Worm (Caenorhabditis elegans) whole organism, early embryonic: ENCODE data around the gene Y97E10AR.4.

Source experiments
- F13C5.2 ChIP-seq: sonication (generic microtip); optimal IDR thresholded peaks from 2 replicates; lab custom pipeline; 2017; ENCODE audit warnings: mild to moderate bottlenecking, missing genetic modification characterization, inconsistent platforms, missing compliant biosample characterization
- aly-1 ChIP-seq: sonication (generic microtip); optimal IDR thresholded peaks from 2 replicates; lab custom pipeline; 2016; ENCODE audit warnings: missing genetic modification characterization, missing compliant biosample characterization
- ama-1 ChIP-seq: fragments of 150-350 bp; optimal IDR thresholded peaks from 2 replicates; lab custom pipeline; 2014
- ceh-13 ChIP-seq: fragments of 200-800 bp; sonication (Bioruptor generic); optimal IDR thresholded peaks from 2 replicates; lab custom pipeline; 2018; ENCODE audit warnings: mild to moderate bottlenecking, missing genetic modification characterization, missing compliant biosample characterization
- flt-1 ChIP-seq: fragments of 200-800 bp; sonication (Bioruptor generic); IDR thresholded peaks from 2 replicates; pipeline ENCODE4 v1.3.6; 2022; ENCODE audit warnings: missing genetic modification characterization, missing compliant biosample characterization
- hmg-4 ChIP-seq: fragments of 200-800 bp; sonication (Bioruptor generic); optimal IDR thresholded peaks from 2 replicates; lab custom pipeline; 2018; ENCODE audit warnings: mild to moderate bottlenecking, missing genetic modification characterization, missing compliant biosample characterization
- scrt-1 ChIP-seq: fragments of 200-800 bp; sonication (Bioruptor generic); IDR thresholded peaks from 2 replicates; pipeline ENCODE4 v1.3.6; 2022; ENCODE audit warnings: missing genetic modification characterization, missing compliant biosample characterization
- tra-4 ChIP-seq: sonication (generic microtip); optimal IDR thresholded peaks from 2 replicates; lab custom pipeline; 2017; ENCODE audit warnings: missing genetic modification characterization, missing compliant biosample characterization

DNA sequence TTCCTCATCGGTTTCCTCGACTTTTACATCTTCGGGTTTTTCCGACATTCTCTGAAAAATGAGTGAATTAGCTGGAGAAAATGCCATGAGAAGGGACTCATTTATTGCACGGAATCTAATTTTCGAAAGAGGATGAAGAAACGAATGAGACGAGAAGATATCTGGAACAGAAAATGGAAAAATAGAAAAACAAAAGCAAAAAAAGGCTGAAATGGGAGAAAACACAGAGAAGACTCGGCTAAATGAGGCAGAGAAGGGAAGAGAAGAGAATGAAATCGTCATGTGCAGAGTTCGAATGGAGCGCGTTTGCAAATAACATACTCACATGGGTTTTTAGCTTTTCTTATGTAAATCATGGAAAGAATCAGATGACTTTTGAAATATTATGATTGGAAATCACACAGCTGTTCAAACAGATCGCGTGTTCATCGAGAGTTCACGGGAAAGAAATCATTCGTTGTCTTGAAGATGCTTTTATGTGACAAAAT lies 3.9 kb upstream of the Y97E10AR.4 start, which contains the start of gene Y97E10AR.6:
- TF ChIP-seq F13C5.2 (tag; lab: Kevin White, UChicago) (no peak), ama-1 (lab: Kevin White, UChicago) (no peak), tra-4 (tag; lab: Kevin White, UChicago) (no peak), ceh-13 (GFP tag; lab: Kevin White, UChicago) (no peak), aly-1 (no peak), hmg-4 (no peak), scrt-1 (GFP tag; lab: Robert Waterston, UW) (no peak), flt-1 (GFP tag; lab: Robert Waterston, UW) (no peak)
